Fruit fly (Drosophila melanogaster) whole organism, prepupa: ENCODE measurements around the gene eIF4A.

Experiments
- Blimp-1 ChIP-seq: fragments of 200-800 bp; sonication (Bioruptor generic); optimal IDR thresholded peaks from 3 replicates; lab custom pipeline; 2017; ENCODE audit warnings: missing biosample characterization, missing genetic modification characterization, mild to moderate bottlenecking, moderate library complexity, missing genetic modification reagents
- CG10631 ChIP-seq: fragments of 200-800 bp; sonication (Bioruptor generic); optimal IDR thresholded peaks from 2 replicates; lab custom pipeline; 2016; ENCODE audit warnings: missing biosample characterization, missing genetic modification characterization
- CG10669 ChIP-seq: fragments of 200-800 bp; sonication (Bioruptor generic); optimal IDR thresholded peaks from 3 replicates; lab custom pipeline; 2018; ENCODE audit warnings: missing biosample characterization, mild to moderate bottlenecking, missing genetic modification characterization, moderate library complexity
- CG11294 ChIP-seq: fragments of 200-800 bp; sonication (Bioruptor generic); IDR thresholded peaks from 2 replicates; pipeline ENCODE4 v1.3.6; 2022; ENCODE audit warnings: missing biosample characterization, missing genetic modification characterization
- CG11762 ChIP-seq: fragments of 200-800 bp; sonication (Bioruptor generic); optimal IDR thresholded peaks from 3 replicates; lab custom pipeline; 2016; ENCODE audit warnings: missing biosample characterization, missing genetic modification characterization; ENCODE audit not compliant: insufficient read depth
- CG11902 ChIP-seq: fragments of 200-800 bp; sonication (Bioruptor generic); optimal IDR thresholded peaks from 3 replicates; lab custom pipeline; 2016; ENCODE audit warnings: missing biosample characterization, missing genetic modification characterization
- CG15336 ChIP-seq: fragments of 200-800 bp; sonication (Bioruptor generic); IDR thresholded peaks from 2 replicates; pipeline ENCODE4 v1.3.6; 2022; ENCODE audit warnings: missing biosample characterization, missing genetic modification characterization
- CG1621 ChIP-seq: fragments of 200-800 bp; sonication (Bioruptor generic); optimal IDR thresholded peaks from 3 replicates; lab custom pipeline; 2018; ENCODE audit warnings: missing biosample characterization, mild to moderate bottlenecking, missing genetic modification characterization
- CG16779 ChIP-seq: fragments of 200-800 bp; sonication (Bioruptor generic); optimal IDR thresholded peaks from 3 replicates; lab custom pipeline; 2017; ENCODE audit warnings: missing biosample characterization, mild to moderate bottlenecking, missing genetic modification characterization
- CG31627 ChIP-seq: fragments of 200-800 bp; sonication (Bioruptor generic); optimal IDR thresholded peaks from 3 replicates; lab custom pipeline; 2016; ENCODE audit warnings: missing biosample characterization, missing genetic modification characterization
- CG32006 ChIP-seq: fragments of 200-800 bp; sonication (Bioruptor generic); optimal IDR thresholded peaks from 3 replicates; lab custom pipeline; 2017; ENCODE audit warnings: missing biosample characterization, mild to moderate bottlenecking, missing genetic modification characterization
- CG34406 ChIP-seq: fragments of 200-800 bp; sonication (Bioruptor generic); optimal IDR thresholded peaks from 3 replicates; lab custom pipeline; 2016; ENCODE audit warnings: missing biosample characterization, missing genetic modification characterization
- CG3919 ChIP-seq: fragments of 200-800 bp; sonication (Bioruptor generic); optimal IDR thresholded peaks from 3 replicates; lab custom pipeline; 2016; ENCODE audit warnings: missing biosample characterization, missing genetic modification characterization
- CG4318 ChIP-seq: fragments of 200-800 bp; sonication (Bioruptor generic); optimal IDR thresholded peaks from 3 replicates; lab custom pipeline; 2017; ENCODE audit warnings: missing biosample characterization, mild to moderate bottlenecking, missing genetic modification characterization
- CG6163 ChIP-seq: fragments of 200-800 bp; sonication (Bioruptor generic); IDR thresholded peaks from 3 replicates; pipeline ENCODE4 v1.3.6; 2022; ENCODE audit warnings: missing biosample characterization, missing genetic modification characterization
- CG6276 ChIP-seq: fragments of 200-800 bp; sonication (Bioruptor generic); optimal IDR thresholded peaks from 2 replicates; lab custom pipeline; 2017; ENCODE audit warnings: missing biosample characterization, mild to moderate bottlenecking, missing genetic modification characterization
- CG6792 ChIP-seq: fragments of 200-800 bp; sonication (Bioruptor generic); optimal IDR thresholded peaks from 3 replicates; lab custom pipeline; 2016; ENCODE audit warnings: missing biosample characterization, missing genetic modification characterization
- CG6808 ChIP-seq: fragments of 200-800 bp; sonication (Bioruptor generic); optimal IDR thresholded peaks from 3 replicates; lab custom pipeline; 2017; ENCODE audit warnings: missing biosample characterization, missing genetic modification characterization, mild to moderate bottlenecking, moderate library complexity, missing genetic modification reagents
- CG7368 ChIP-seq: fragments of 200-800 bp; sonication (Bioruptor generic); optimal IDR thresholded peaks from 3 replicates; lab custom pipeline; 2016; ENCODE audit warnings: missing biosample characterization, missing genetic modification characterization
- CG8119 ChIP-seq: fragments of 200-800 bp; sonication (Bioruptor generic); IDR thresholded peaks from 3 replicates; pipeline ENCODE4 v1.3.6; 2022; ENCODE audit warnings: missing biosample characterization, missing genetic modification characterization
- CG8319 ChIP-seq: fragments of 200-800 bp; sonication (Bioruptor generic); optimal IDR thresholded peaks from 3 replicates; lab custom pipeline; 2016; ENCODE audit warnings: missing biosample characterization, missing genetic modification characterization
- CG8632 ChIP-seq: fragments of 200-800 bp; sonication (Bioruptor generic); optimal IDR thresholded peaks from 3 replicates; lab custom pipeline; 2016; ENCODE audit warnings: missing biosample characterization, missing genetic modification characterization
- CG9139 ChIP-seq: fragments of 200-800 bp; sonication (Bioruptor generic); optimal IDR thresholded peaks from 3 replicates; lab custom pipeline; 2017; ENCODE audit warnings: missing biosample characterization, mild to moderate bottlenecking, missing genetic modification characterization
- Eip78C ChIP-seq: fragments of 200-800 bp; sonication (Bioruptor generic); peaks from one replicate; lab custom pipeline; 2016; ENCODE audit warnings: missing biosample characterization, missing genetic modification characterization
- Hr38 ChIP-seq: sonication (Bioruptor generic); optimal IDR thresholded peaks from 2 replicates; lab custom pipeline; 2016; ENCODE audit warnings: missing biosample characterization, missing genetic modification characterization
- Hr39 ChIP-seq: fragments of 200-800 bp; sonication (Bioruptor generic); optimal IDR thresholded peaks from 2 replicates; lab custom pipeline; 2016; ENCODE audit warnings: missing biosample characterization, missing genetic modification characterization
- Hr4 ChIP-seq: fragments of 200-800 bp; sonication (Bioruptor generic); optimal IDR thresholded peaks from 3 replicates; lab custom pipeline; 2016; ENCODE audit warnings: missing biosample characterization, missing genetic modification characterization
- Lpt ChIP-seq: fragments of 200-800 bp; sonication (Bioruptor generic); optimal IDR thresholded peaks from 3 replicates; lab custom pipeline; 2016; ENCODE audit warnings: missing biosample characterization, missing genetic modification characterization
- Met ChIP-seq: fragments of 200-800 bp; sonication (Bioruptor generic); optimal IDR thresholded peaks from 3 replicates; lab custom pipeline; 2016; ENCODE audit warnings: missing biosample characterization, missing genetic modification characterization
- Sox102F ChIP-seq: fragments of 200-800 bp; sonication (Bioruptor generic); optimal IDR thresholded peaks from 2 replicates; lab custom pipeline; 2016; ENCODE audit warnings: missing biosample characterization, mild to moderate bottlenecking, missing genetic modification characterization
- Sox14 ChIP-seq: fragments of 200-800 bp; sonication (Bioruptor generic); optimal IDR thresholded peaks from 3 replicates; lab custom pipeline; 2016; ENCODE audit warnings: missing biosample characterization, missing genetic modification characterization
- achi ChIP-seq: fragments of 200-800 bp; sonication (Bioruptor generic); optimal IDR thresholded peaks from 3 replicates; lab custom pipeline; 2016; ENCODE audit warnings: missing biosample characterization, missing genetic modification characterization
- acj6 ChIP-seq: fragments of 200-800 bp; sonication (Bioruptor generic); optimal IDR thresholded peaks from 3 replicates; lab custom pipeline; 2016; ENCODE audit warnings: missing biosample characterization, missing genetic modification characterization
- dac ChIP-seq: fragments of 200-800 bp; sonication (Bioruptor generic); optimal IDR thresholded peaks from 2 replicates; lab custom pipeline; 2017; ENCODE audit warnings: missing biosample characterization, mild to moderate bottlenecking, missing genetic modification characterization
- dsx ChIP-seq: fragments of 200-800 bp; optimal IDR thresholded peaks from 3 replicates; lab custom pipeline; 2019; ENCODE audit warnings: missing biosample characterization, mild to moderate bottlenecking, missing genetic modification characterization, moderate library complexity; ENCODE audit not compliant: poor library complexity, severe bottlenecking
- eg ChIP-seq: fragments of 200-800 bp; sonication (Bioruptor generic); IDR thresholded peaks from 3 replicates; pipeline ENCODE4 v1.3.6; 2022; ENCODE audit warnings: missing biosample characterization, missing genetic modification characterization
- esn ChIP-seq: fragments of 200-800 bp; sonication (Bioruptor generic); optimal IDR thresholded peaks from 2 replicates; lab custom pipeline; 2016; ENCODE audit warnings: missing biosample characterization, mild to moderate bottlenecking, missing genetic modification characterization, moderate library complexity
- fd59A ChIP-seq: fragments of 200-800 bp; sonication (Bioruptor generic); optimal IDR thresholded peaks from 2 replicates; lab custom pipeline; 2017; ENCODE audit warnings: missing biosample characterization, mild to moderate bottlenecking, missing genetic modification characterization, missing genetic modification reagents
- fd85E ChIP-seq: fragments of 200-800 bp; sonication (Bioruptor generic); optimal IDR thresholded peaks from 3 replicates; lab custom pipeline; 2016; ENCODE audit warnings: missing biosample characterization, missing genetic modification characterization
- fkh ChIP-seq: fragments of 200-800 bp; sonication (Bioruptor generic); optimal IDR thresholded peaks from 3 replicates; lab custom pipeline; 2017; ENCODE audit warnings: missing biosample characterization, mild to moderate bottlenecking, missing genetic modification characterization, moderate library complexity
- lz ChIP-seq: fragments of 200-800 bp; sonication (Bioruptor generic); optimal IDR thresholded peaks from 3 replicates; lab custom pipeline; 2016; ENCODE audit warnings: missing biosample characterization, missing genetic modification characterization
- net ChIP-seq: fragments of 200-800 bp; sonication (Bioruptor generic); optimal IDR thresholded peaks from 3 replicates; lab custom pipeline; 2016; ENCODE audit warnings: missing biosample characterization, missing genetic modification characterization
- pdm3 ChIP-seq: fragments of 200-800 bp; sonication (Bioruptor generic); optimal IDR thresholded peaks from 3 replicates; lab custom pipeline; 2016; ENCODE audit warnings: missing biosample characterization, missing genetic modification characterization
- salr ChIP-seq, 2 experiments: fragments of 200-800 bp; sonication (Bioruptor generic); optimal IDR thresholded peaks; 3 replicates each; lab custom pipeline; 2016 to 2018; ENCODE audit warnings: missing biosample characterization in 2 of 2, missing genetic modification characterization in 2 of 2, mild to moderate bottlenecking in 1 of 2
- spab ChIP-seq: fragments of 200-800 bp; sonication (Bioruptor generic); optimal IDR thresholded peaks from 2 replicates; lab custom pipeline; 2017; ENCODE audit warnings: missing biosample characterization, mild to moderate bottlenecking, missing genetic modification characterization, missing genetic modification reagents
- ss ChIP-seq, 2 experiments: fragments of 200-800 bp; sonication (Bioruptor generic); optimal IDR thresholded peaks; 2 replicates in 1 of 2; 3 replicates in 1 of 2; lab custom pipeline; 2017 to 2018; ENCODE audit warnings: mild to moderate bottlenecking in 2 of 2, missing biosample characterization in 2 of 2, missing genetic modification characterization in 2 of 2, moderate library complexity in 1 of 2
- svp ChIP-seq: fragments of 200-800 bp; sonication (Bioruptor generic); peaks from one replicate; lab custom pipeline; 2016; ENCODE audit warnings: missing biosample characterization, missing genetic modification characterization
- vri ChIP-seq: fragments of 200-800 bp; sonication (Bioruptor generic); optimal IDR thresholded peaks from 3 replicates; lab custom pipeline; 2016; ENCODE audit warnings: missing biosample characterization, mild to moderate bottlenecking, missing genetic modification characterization

The eIF4A gene

dm6 chr2L:6028712-6029111, 47.1 kb downstream of the eIF4A start:
- no peak for TF ChIP-seq CG34406
- no peak for TF ChIP-seq Lpt
- TF ChIP-seq svp (GFP tag; lab: Kevin White, UChicago): peak; percentile 74
- TF ChIP-seq fd85E (GFP tag; lab: Kevin White, UChicago): no peak
- TF ChIP-seq Hr4 (GFP tag; lab: Kevin White, UChicago): peak; percentile 34
- no peak for TF ChIP-seq ss (GFP tag; optimal IDR thresholded peaks at IDR 0.05; lab: Kevin White, UChicago)
- peak; percentile 44; the same call in 1 of the 2 replicates for TF ChIP-seq CG15336 (GFP tag; lab: Robert Waterston, UW)
- peak; percentile 44; the same call in 2 of the 3 replicates for TF ChIP-seq CG8119 (GFP tag; lab: Robert Waterston, UW)
- no peak for TF ChIP-seq CG4318 (GFP tag; lab: Kevin White, UChicago)
- peak; percentile 21; the same call in 1 of the 3 replicates for TF ChIP-seq CG6163 (GFP tag; lab: Robert Waterston, UW)
- no peak for TF ChIP-seq fkh (GFP tag; lab: Kevin White, UChicago)
- peak; percentile 1 for TF ChIP-seq esn (GFP tag; lab: Kevin White, UChicago)
- TF ChIP-seq CG3919: peak; percentile 5
- peak; percentile 47 for TF ChIP-seq Eip78C
- peak; percentile 2 for TF ChIP-seq pdm3 (GFP tag; lab: Kevin White, UChicago)
- TF ChIP-seq acj6 (GFP tag; lab: Kevin White, UChicago): peak; percentile 24
- TF ChIP-seq eg (GFP tag; lab: Robert Waterston, UW): peak; percentile 39; the same call in 1 of the 3 replicates
- TF ChIP-seq Met (GFP tag; lab: Kevin White, UChicago): no peak
- TF ChIP-seq CG32006: peak; percentile 37
- no peak for TF ChIP-seq fd59A (GFP tag; lab: Kevin White, UChicago)
- peak; percentile 15 for TF ChIP-seq Hr39
- TF ChIP-seq achi (GFP tag; lab: Kevin White, UChicago): peak; percentile 18
- peak; percentile 7 for TF ChIP-seq CG31627 (GFP tag; lab: Kevin White, UChicago)
- TF ChIP-seq, all 60 proteins: peak for 15

dm6 chr2L:6031838-6032237, 50.3 kb downstream of the eIF4A start:
- no peak for TF ChIP-seq CG7368
- no peak for TF ChIP-seq Blimp-1 (GFP tag; lab: Kevin White, UChicago)
- no peak for TF ChIP-seq Met (GFP tag; lab: Kevin White, UChicago)
- peak; percentile 12 for TF ChIP-seq CG8632
- no peak for TF ChIP-seq Sox102F (GFP tag; lab: Kevin White, UChicago)
- peak; percentile 40 for TF ChIP-seq lz (GFP tag; lab: Kevin White, UChicago)
- TF ChIP-seq Hr38: no peak
- no peak for TF ChIP-seq vri (GFP tag; lab: Kevin White, UChicago)
- TF ChIP-seq Eip78C: peak; percentile 86
- TF ChIP-seq pdm3 (GFP tag; lab: Kevin White, UChicago): peak; percentile 36
- peak; percentile 23 for TF ChIP-seq CG6792 (GFP tag; lab: Kevin White, UChicago)
- peak; percentile 59; the same call in 2 of the 3 replicates for TF ChIP-seq eg (GFP tag; lab: Robert Waterston, UW)
- peak; percentile 10 for TF ChIP-seq fd59A (GFP tag; lab: Kevin White, UChicago)
- TF ChIP-seq CG16779 (tag; lab: Kevin White, UChicago): no peak
- peak; percentile 73 for TF ChIP-seq CG6163 (GFP tag; lab: Robert Waterston, UW)
- TF ChIP-seq CG10631 (GFP tag; lab: Kevin White, UChicago): no peak
- TF ChIP-seq CG11902 (GFP tag; lab: Kevin White, UChicago): peak; percentile 8
- no peak for TF ChIP-seq dac (GFP tag; lab: Kevin White, UChicago)
- peak; percentile 49 for TF ChIP-seq CG15336 (GFP tag; lab: Robert Waterston, UW)
- TF ChIP-seq CG6276 (GFP tag; lab: Kevin White, UChicago): no peak
- TF ChIP-seq CG9139 (GFP tag; lab: Kevin White, UChicago): peak; percentile 9
- no peak for TF ChIP-seq salr (GFP tag; optimal IDR thresholded peaks at IDR 0.05; lab: Kevin White, UChicago)
- peak; percentile 45 for TF ChIP-seq Hr39
- peak; percentile 49 for TF ChIP-seq spab (GFP tag; lab: Kevin White, UChicago)
- peak; percentile 41 for TF ChIP-seq net (GFP tag; lab: Kevin White, UChicago)
- TF ChIP-seq CG8119 (GFP tag; lab: Robert Waterston, UW): peak; percentile 56
- TF ChIP-seq CG11762 (GFP tag; lab: Kevin White, UChicago): no peak
- peak; percentile 20 for TF ChIP-seq CG1621 (tag; lab: Kevin White, UChicago)
- no peak for TF ChIP-seq fd85E (GFP tag; lab: Kevin White, UChicago)
- no peak for TF ChIP-seq Lpt
- TF ChIP-seq CG10669 (GFP tag; lab: Kevin White, UChicago): no peak
- TF ChIP-seq Sox14 (GFP tag; lab: Kevin White, UChicago): peak; percentile 36
- TF ChIP-seq dsx: no peak
- peak; percentile 50 for TF ChIP-seq CG6808 (GFP tag; lab: Kevin White, UChicago)
- no peak for TF ChIP-seq CG3919
- TF ChIP-seq CG8319: no peak
- peak; percentile 91 for TF ChIP-seq svp (GFP tag; lab: Kevin White, UChicago)
- TF ChIP-seq CG11294 (GFP tag; lab: Robert Waterston, UW): 0 out of 2 replicates have a peak, but pooled peaks have one; percentile 7
